Fruit fly (Drosophila melanogaster): Measurements from ENCODE around the gene CG11134.

CG11134 gene

DNA sequence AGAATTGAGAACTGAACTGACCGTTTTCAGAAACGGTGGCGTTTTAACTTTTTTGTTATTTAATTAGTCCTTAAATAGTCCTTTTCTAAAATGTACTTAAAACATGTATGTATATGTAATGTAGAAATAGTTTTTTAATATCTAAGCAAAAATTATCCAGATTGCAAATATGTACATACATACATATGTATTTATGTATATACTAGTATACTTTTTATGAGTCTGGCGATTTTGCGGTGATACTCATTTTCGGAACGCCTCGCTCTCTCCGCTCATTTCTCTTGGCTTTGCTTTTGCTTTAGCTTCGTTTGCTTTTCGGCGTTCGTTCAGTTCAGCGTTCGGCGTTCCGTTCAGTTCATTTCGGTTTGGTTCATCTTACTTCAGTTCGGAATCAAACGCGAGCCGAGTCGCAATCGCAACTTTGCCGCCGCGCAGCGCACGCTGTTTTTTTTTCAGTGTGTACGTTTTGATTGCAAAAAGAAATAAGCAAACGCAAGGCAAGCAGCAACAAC, 24.7 kb downstream of the CG11134 start, which contains the start of gene rdgB (continued):
- TF ChIP-seq Ada2b (GFP tag; IDR thresholded peaks at IDR 0.05), result peak; percentile 58
- peak; percentile 40 for TF ChIP-seq CG4854 (GFP tag; optimal IDR thresholded peaks at IDR 0.05)
- TF ChIP-seq CG6689 (GFP tag; IDR thresholded peaks at IDR 0.05), result peak; percentile 80
- TF ChIP-seq Abd-B (GFP tag; optimal IDR thresholded peaks at IDR 0.05), result peak; percentile 84
- TF ChIP-seq CG12391 (tag; optimal IDR thresholded peaks at IDR 0.05), result peak; percentile 82
- TF ChIP-seq Atf-2 (GFP tag; optimal IDR thresholded peaks at IDR 0.05), result peak; percentile 21
- TF ChIP-seq CG16813 (GFP tag; IDR thresholded peaks at IDR 0.05; ENCODE audit: partially characterized antibody), result no peak
- TF ChIP-seq CG17385 (GFP tag; optimal IDR thresholded peaks at IDR 0.05), result peak; percentile 80
- TF ChIP-seq kni (GFP tag; optimal IDR thresholded peaks at IDR 0.05), result peak; percentile 30
- peak; percentile 83 for TF ChIP-seq CG18262 (tag; optimal IDR thresholded peaks at IDR 0.05)
- TF ChIP-seq vnd (GFP tag; IDR thresholded peaks at IDR 0.05; ENCODE audit: partially characterized antibody), result no peak
- TF ChIP-seq ERR (GFP tag; optimal IDR thresholded peaks at IDR 0.05), result no peak
- TF ChIP-seq peb (GFP tag; IDR thresholded peaks at IDR 0.05), result 0 out of 2 replicates have a peak, but pooled peaks have one; percentile 34
- no peak for TF ChIP-seq Dfd (GFP tag; optimal IDR thresholded peaks at IDR 0.05)
- TF ChIP-seq Lpt (GFP tag; optimal IDR thresholded peaks at IDR 0.05), result no peak
- TF ChIP-seq Rfx (GFP tag; IDR thresholded peaks at IDR 0.05), result peak; percentile 83
- no peak for TF ChIP-seq Dip2 (GFP tag; IDR thresholded peaks at IDR 0.05)
- TF ChIP-seq CG8944 (GFP tag; optimal IDR thresholded peaks at IDR 0.05), result no peak
- peak; percentile 3 for TF ChIP-seq NC2α (GFP tag; optimal IDR thresholded peaks at IDR 0.05)
- TF ChIP-seq ci (GFP tag; IDR thresholded peaks at IDR 0.05), result peak; percentile 55; the same call in 1 of the 3 replicates
- 0 out of 2 replicates have a peak, but pooled peaks have one; percentile 42 for TF ChIP-seq NFAT (GFP tag; IDR thresholded peaks at IDR 0.05)
- TF ChIP-seq CG12236 (GFP tag; optimal IDR thresholded peaks at IDR 0.05), result no peak
- peak; percentile 7 for TF ChIP-seq ab (GFP tag; optimal IDR thresholded peaks at IDR 0.05)
- TF ChIP-seq Sin3A (optimal IDR thresholded peaks at IDR 0.05), result no peak
- peak; percentile 87 for TF ChIP-seq CG13424 (tag; optimal IDR thresholded peaks at IDR 0.05)
- TF ChIP-seq CG13296 (GFP tag; optimal IDR thresholded peaks at IDR 0.05), result peak; percentile 84
- no peak for TF ChIP-seq Elba2 (GFP tag; optimal IDR thresholded peaks at IDR 0.05)
- peak; percentile 80 for TF ChIP-seq CG17359 (tag; optimal IDR thresholded peaks at IDR 0.05)
- peak; percentile 84 for TF ChIP-seq CG7556 (GFP tag; optimal IDR thresholded peaks at IDR 0.05)
- TF ChIP-seq CG9817 (tag; optimal IDR thresholded peaks at IDR 0.05), result peak; percentile 70
- TF ChIP-seq Nf-YA (GFP tag; IDR thresholded peaks at IDR 0.05), result no peak
- no peak for TF ChIP-seq ato (GFP tag; IDR thresholded peaks at IDR 0.05; ENCODE audit: partially characterized antibody)
- no peak for TF ChIP-seq Bteb2 (GFP tag; optimal IDR thresholded peaks at IDR 0.05)
- no peak for TF ChIP-seq Dll (GFP tag; IDR thresholded peaks at IDR 0.05; ENCODE audit: partially characterized antibody)
- peak; percentile 43 to 85 for TF ChIP-seq Hr51 (GFP tag; optimal IDR thresholded peaks at IDR 0.05)
- 0 out of 3 replicates have a peak, but pooled peaks have one; percentile 38 for TF ChIP-seq C15 (GFP tag; IDR thresholded peaks at IDR 0.05)
- peak; percentile 15 for TF ChIP-seq Lhr (GFP tag; optimal IDR thresholded peaks at IDR 0.05)
- peak; percentile 86 for TF ChIP-seq grau (tag; optimal IDR thresholded peaks at IDR 0.05)
- TF ChIP-seq Fer1 (GFP tag; optimal IDR thresholded peaks at IDR 0.05), result peak; percentile 78
- peak; percentile 13; the same call in 1 of the 2 replicates for TF ChIP-seq Ravus (GFP tag; IDR thresholded peaks at IDR 0.05)
- no peak for TF ChIP-seq gsb (GFP tag; IDR thresholded peaks at IDR 0.05)
- TF ChIP-seq CG16815 (GFP tag; optimal IDR thresholded peaks at IDR 0.05), result peak; percentile 70
- TF ChIP-seq fd64A (GFP tag; optimal IDR thresholded peaks at IDR 0.05), result no peak
- no peak for TF ChIP-seq CG42726 (GFP tag; IDR thresholded peaks at IDR 0.05; ENCODE audit: partially characterized antibody)
- TF ChIP-seq inv (GFP tag; IDR thresholded peaks at IDR 0.05; ENCODE audit: partially characterized antibody), result no peak
- TF ChIP-seq CG15269 (tag; optimal IDR thresholded peaks at IDR 0.05), result peak; percentile 84
- TF ChIP-seq CkIIα-i1 (GFP tag; IDR thresholded peaks at IDR 0.05), result no peak
- TF ChIP-seq CG34376 (GFP tag; optimal IDR thresholded peaks at IDR 0.05), result peak; percentile 70
- TF ChIP-seq CG18764 (GFP tag; optimal IDR thresholded peaks at IDR 0.05), result no peak
- TF ChIP-seq trh (GFP tag; optimal IDR thresholded peaks at IDR 0.05), result peak; percentile 39

Data from whole organism, embryonic.